Fruit fly (Drosophila melanogaster) whole organism, pupa: ENCODE results near the gene Mnn1.
A peak's percentile ranks its signal among the peaks of the same experiment; 100 is the strongest.

Source experiments
- CG10348 ChIP-seq: fragments of 200-800 bp; sonication (Bioruptor generic); IDR thresholded peaks from 2 replicates; pipeline ENCODE4 v1.3.6; 2022; ENCODE audit warnings: missing biosample characterization, missing genetic modification characterization
- CG12605 ChIP-seq: fragments of 200-800 bp; sonication (Bioruptor generic); IDR thresholded peaks from 2 replicates; pipeline ENCODE4 v1.3.6; 2022; ENCODE audit warnings: missing biosample characterization, missing genetic modification characterization
- CG13204 ChIP-seq: fragments of 200-800 bp; sonication (Bioruptor generic); optimal IDR thresholded peaks from 2 replicates; lab custom pipeline; 2018; ENCODE audit warnings: missing biosample characterization, mild to moderate bottlenecking, missing genetic modification characterization, moderate library complexity
- CG14655 ChIP-seq: fragments of 200-800 bp; sonication (Bioruptor generic); optimal IDR thresholded peaks from 3 replicates; lab custom pipeline; 2017; ENCODE audit warnings: mild to moderate bottlenecking, missing biosample characterization, missing genetic modification reagents, missing genetic modification characterization
- CG15710 ChIP-seq: fragments of 200-800 bp; sonication (Bioruptor generic); optimal IDR thresholded peaks from 2 replicates; lab custom pipeline; 2018; ENCODE audit warnings: missing biosample characterization, mild to moderate bottlenecking, missing genetic modification characterization, moderate library complexity
- CG17806 ChIP-seq: fragments of 200-800 bp; sonication (Bioruptor generic); optimal IDR thresholded peaks from 2 replicates; lab custom pipeline; 2018; ENCODE audit warnings: missing biosample characterization, mild to moderate bottlenecking, missing genetic modification characterization, moderate library complexity
- CG32121 ChIP-seq: fragments of 200-800 bp; sonication (Bioruptor generic); IDR thresholded peaks from 2 replicates; pipeline ENCODE4 v1.3.6; 2022; ENCODE audit warnings: missing biosample characterization, missing genetic modification characterization
- CG34367 ChIP-seq: fragments of 200-800 bp; sonication (Bioruptor generic); optimal IDR thresholded peaks from 2 replicates; lab custom pipeline; 2018; ENCODE audit warnings: missing biosample characterization, mild to moderate bottlenecking, missing genetic modification characterization
- CG4496 ChIP-seq: fragments of 200-800 bp; sonication (Bioruptor generic); IDR thresholded peaks from 3 replicates; pipeline ENCODE4 v1.3.6; 2022; ENCODE audit warnings: missing biosample characterization, missing genetic modification characterization
- CG8159 ChIP-seq: fragments of 200-800 bp; sonication (Bioruptor generic); optimal IDR thresholded peaks from 3 replicates; lab custom pipeline; 2018; ENCODE audit warnings: missing biosample characterization, mild to moderate bottlenecking, missing genetic modification characterization, moderate library complexity
- CG8301 ChIP-seq: fragments of 200-800 bp; sonication (Bioruptor generic); optimal IDR thresholded peaks from 2 replicates; lab custom pipeline; 2018; ENCODE audit warnings: missing biosample characterization, mild to moderate bottlenecking, missing genetic modification characterization
- CG9948 ChIP-seq: fragments of 200-800 bp; sonication (Bioruptor generic); optimal IDR thresholded peaks from 2 replicates; lab custom pipeline; 2018; ENCODE audit warnings: missing biosample characterization, mild to moderate bottlenecking, missing genetic modification characterization, moderate library complexity
- D1 ChIP-seq: fragments of 200-800 bp; sonication (Bioruptor generic); optimal IDR thresholded peaks from 2 replicates; lab custom pipeline; 2018; ENCODE audit warnings: missing biosample characterization, mild to moderate bottlenecking, missing genetic modification characterization, moderate library complexity
- EcR ChIP-seq: fragments of 200-800 bp; sonication (Bioruptor generic); optimal IDR thresholded peaks from 3 replicates; lab custom pipeline; 2019; ENCODE audit warnings: missing biosample characterization, missing genetic modification characterization, mild to moderate bottlenecking, moderate library complexity, missing genetic modification reagents
- Ets98B ChIP-seq: fragments of 200-800 bp; sonication (Bioruptor generic); IDR thresholded peaks from 2 replicates; pipeline ENCODE4 v1.3.6; 2022; ENCODE audit warnings: missing biosample characterization, missing genetic modification characterization
- Pif1A ChIP-seq: fragments of 200-800 bp; sonication (Bioruptor generic); optimal IDR thresholded peaks from 3 replicates; lab custom pipeline; 2016; ENCODE audit warnings: missing biosample characterization, missing genetic modification characterization
- Pif1B ChIP-seq: fragments of 200-800 bp; sonication (Bioruptor generic); optimal IDR thresholded peaks from 3 replicates; lab custom pipeline; 2016; ENCODE audit warnings: missing biosample characterization, missing genetic modification characterization
- fd96Ca ChIP-seq: fragments of 200-800 bp; sonication (Bioruptor generic); IDR thresholded peaks from 3 replicates; pipeline ENCODE4 v1.3.6; 2022; ENCODE audit warnings: missing biosample characterization, missing genetic modification characterization
- gl ChIP-seq: fragments of 200-800 bp; sonication (Bioruptor generic); optimal IDR thresholded peaks from 2 replicates; lab custom pipeline; 2018; ENCODE audit warnings: missing biosample characterization, mild to moderate bottlenecking, missing genetic modification characterization
- rn ChIP-seq: fragments of 200-800 bp; sonication (Bioruptor generic); IDR thresholded peaks from 2 replicates; pipeline ENCODE4 v1.3.6; 2022; ENCODE audit warnings: missing biosample characterization, missing genetic modification characterization

Gene Mnn1

DNA sequence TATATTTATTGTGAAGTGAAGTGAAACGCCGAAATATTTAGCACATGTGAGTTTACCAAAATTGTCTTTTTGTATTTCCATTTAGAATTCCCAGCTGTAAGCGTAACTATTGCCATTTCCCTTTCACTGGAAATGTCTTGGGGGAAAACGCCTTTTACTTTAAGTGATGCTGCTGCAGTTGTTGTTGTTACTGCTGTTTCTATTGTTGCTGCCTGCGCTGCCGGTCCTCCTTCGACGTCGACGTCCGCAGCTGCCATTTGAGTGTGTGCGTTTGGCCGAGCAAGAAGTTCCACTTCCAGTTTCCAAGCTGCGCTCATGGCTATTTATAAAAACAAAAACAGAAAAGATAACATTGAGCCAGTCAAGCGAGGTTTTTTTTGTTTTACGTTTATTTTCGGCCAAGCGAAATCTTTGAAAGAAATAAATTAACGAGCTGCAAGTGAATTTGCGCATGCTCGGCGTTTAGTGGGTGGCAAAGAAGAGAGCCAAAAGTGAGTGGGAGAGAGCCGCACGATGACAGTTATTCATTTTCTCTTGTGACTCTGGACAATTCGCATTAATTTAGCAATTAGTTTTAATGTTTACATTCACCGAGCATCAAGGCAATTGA lies 6.3 kb upstream of the Mnn1 start:
- TF ChIP-seq CG32121: peak; percentile 45; the same call in 1 of the 2 replicates
- no peak for TF ChIP-seq Pif1A (GFP tag; lab: Kevin White, UChicago)
- TF ChIP-seq CG13204 (GFP tag; lab: Kevin White, UChicago): no peak
- peak; percentile 33; the same call in 1 of the 3 replicates for TF ChIP-seq CG4496 (GFP tag; lab: Robert Waterston, UW)
- no peak for TF ChIP-seq CG8159 (tag; lab: Kevin White, UChicago)
- peak; percentile 44 for TF ChIP-seq CG12605
- 0 out of 3 replicates have a peak, but pooled peaks have one; percentile 40 for TF ChIP-seq fd96Ca (GFP tag; lab: Robert Waterston, UW)
- no peak for TF ChIP-seq rn
- peak; percentile 39; the same call in 1 of the 2 replicates for TF ChIP-seq Ets98B
- TF ChIP-seq gl: no peak
- TF ChIP-seq CG17806 (tag; lab: Kevin White, UChicago): no peak

DNA sequence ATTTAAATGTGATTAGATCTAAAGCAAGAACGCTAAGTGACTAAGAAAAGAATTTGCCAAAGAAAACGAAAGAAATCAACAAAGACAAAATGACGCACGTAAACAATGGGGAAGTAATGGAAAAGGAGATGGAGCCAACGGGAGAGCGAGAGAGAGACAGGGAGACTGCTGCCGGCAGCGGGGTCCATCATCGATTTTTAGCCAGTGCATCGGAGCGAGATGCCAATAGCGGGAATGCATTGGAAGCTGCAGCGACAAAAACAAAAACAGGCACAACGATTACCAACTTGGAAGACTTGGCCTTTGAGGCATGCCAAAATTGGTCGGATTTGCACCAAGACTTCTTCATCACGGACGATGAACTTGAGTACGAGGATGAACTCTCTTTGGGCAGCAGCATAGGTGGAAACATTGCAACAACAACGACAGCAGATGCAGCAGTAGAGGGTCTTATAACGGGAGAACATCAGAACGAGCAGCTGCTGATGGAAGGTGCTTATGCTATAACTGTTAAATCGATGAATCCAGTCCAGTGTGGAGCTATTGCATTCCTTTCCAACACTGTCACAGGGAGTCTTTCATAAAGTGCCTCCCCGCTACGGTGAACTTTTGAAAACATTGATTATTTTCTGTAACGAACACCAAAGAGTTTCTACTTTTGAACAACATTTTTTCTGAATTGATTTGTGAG lies 5.5 kb upstream of the Mnn1 start:
- TF ChIP-seq CG10348 (GFP tag; lab: Robert Waterston, UW) (no peak), CG15710 (no peak), CG8159 (tag; lab: Kevin White, UChicago) (no peak), CG17806 (tag; lab: Kevin White, UChicago) (no peak), CG32121 (no peak), rn (no peak), D1 (tag; lab: Kevin White, UChicago) (no peak), EcR (peak; percentile 83), fd96Ca (GFP tag; lab: Robert Waterston, UW) (no peak), CG8301 (tag; lab: Kevin White, UChicago) (no peak), Pif1B (GFP tag; lab: Kevin White, UChicago) (no peak), CG13204 (GFP tag; lab: Kevin White, UChicago) (peak; percentile 70), CG14655 (GFP tag; lab: Kevin White, UChicago) (no peak), CG9948 (no peak), CG4496 (GFP tag; lab: Robert Waterston, UW) (no peak), Ets98B (no peak)
- TF ChIP-seq, all 21 proteins: peak for 2

DNA sequence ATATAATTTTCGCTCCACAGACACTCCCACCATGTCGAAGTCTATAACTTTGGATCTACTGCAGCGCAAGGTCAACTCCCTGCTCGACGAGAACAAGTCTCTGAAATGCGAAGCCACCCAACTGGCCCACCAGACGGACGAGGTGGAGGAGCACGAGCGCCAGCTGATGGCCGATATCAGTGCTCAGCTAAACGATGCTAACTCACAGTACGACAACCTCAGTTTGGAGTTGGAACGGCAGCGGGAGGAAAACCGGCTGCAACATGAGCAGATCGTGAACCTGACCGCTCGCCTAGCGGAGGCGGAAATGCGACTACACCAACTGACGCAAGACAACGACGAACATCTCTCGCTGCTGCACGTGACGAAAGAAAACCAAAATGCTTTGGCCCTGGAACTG lies 4.4 kb upstream of the Mnn1 start:
- TF ChIP-seq Pif1A (GFP tag; lab: Kevin White, UChicago) (no peak), EcR (peak; percentile 95), CG13204 (GFP tag; lab: Kevin White, UChicago) (peak; percentile 53), CG4496 (GFP tag; lab: Robert Waterston, UW) (no peak), CG9948 (no peak), fd96Ca (GFP tag; lab: Robert Waterston, UW) (no peak)

DNA sequence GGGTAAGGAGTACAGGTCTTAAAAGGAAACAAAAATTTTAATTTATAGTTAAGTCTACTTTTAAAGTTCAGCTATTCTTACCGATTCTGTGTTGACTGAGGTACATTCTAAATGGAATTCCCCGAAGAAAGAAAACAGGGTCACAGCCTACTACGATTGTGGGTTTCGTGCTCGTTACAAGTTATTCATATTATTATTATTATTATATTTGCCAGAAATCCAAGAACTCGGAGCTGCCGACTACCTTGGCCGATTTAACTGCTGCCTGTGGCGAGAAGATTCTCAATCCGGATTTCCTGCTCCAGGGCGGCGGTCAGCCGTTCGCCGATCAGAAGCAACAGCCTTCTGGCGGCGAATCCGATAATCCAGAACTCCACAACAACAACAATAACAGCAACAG lies 4.7 kb downstream of the Mnn1 start, which contains the start of gene Mst27D:
Gene Mst27D (minus strand): TSS at position 101 of the 400 bp plus-strand sequence.
- TF ChIP-seq gl (no peak), rn (no peak), CG32121 (no peak), CG15710 (no peak), CG8159 (tag; lab: Kevin White, UChicago) (no peak), Ets98B (no peak), CG12605 (no peak), CG17806 (tag; lab: Kevin White, UChicago) (no peak), CG4496 (GFP tag; lab: Robert Waterston, UW) (no peak), Pif1B (GFP tag; lab: Kevin White, UChicago) (no peak), fd96Ca (GFP tag; lab: Robert Waterston, UW) (no peak)

DNA sequence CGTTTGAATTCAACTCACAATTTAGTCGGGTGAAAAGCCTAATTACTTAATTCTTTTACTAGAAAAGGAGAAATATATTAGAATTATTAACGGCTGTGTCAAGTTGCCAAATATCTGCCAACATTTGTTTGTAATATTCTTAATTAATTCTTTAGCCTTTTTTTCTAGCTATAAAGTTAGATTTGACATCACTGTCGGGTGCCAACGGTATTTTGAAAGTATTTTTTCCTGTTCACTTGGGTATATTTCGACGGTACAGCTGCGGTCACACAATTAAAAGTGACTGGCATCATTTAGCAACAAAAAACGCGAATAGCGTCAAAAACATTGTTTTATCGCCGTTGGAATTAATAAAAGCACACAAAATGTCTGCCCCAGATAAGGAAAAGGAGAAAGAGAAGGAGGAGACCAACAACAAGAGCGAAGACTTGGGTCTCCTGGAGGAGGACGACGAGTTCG lies 7.6 kb downstream of the Mnn1 start, which contains the start of gene Sem1:
Gene Sem1 (plus strand): TSS at position 266 of the 459 bp plus-strand sequence.
- TF ChIP-seq gl: no peak
- no peak for TF ChIP-seq rn
- TF ChIP-seq Ets98B: no peak
- TF ChIP-seq fd96Ca (GFP tag; lab: Robert Waterston, UW): no peak
- no peak for TF ChIP-seq Pif1A (GFP tag; lab: Kevin White, UChicago)
- TF ChIP-seq CG15710: no peak
- no peak for TF ChIP-seq CG8301 (tag; lab: Kevin White, UChicago)
- TF ChIP-seq CG17806 (tag; lab: Kevin White, UChicago): no peak
- TF ChIP-seq CG8159 (tag; lab: Kevin White, UChicago): no peak
- no peak for TF ChIP-seq CG34367
- no peak for TF ChIP-seq Pif1B (GFP tag; lab: Kevin White, UChicago)

DNA sequence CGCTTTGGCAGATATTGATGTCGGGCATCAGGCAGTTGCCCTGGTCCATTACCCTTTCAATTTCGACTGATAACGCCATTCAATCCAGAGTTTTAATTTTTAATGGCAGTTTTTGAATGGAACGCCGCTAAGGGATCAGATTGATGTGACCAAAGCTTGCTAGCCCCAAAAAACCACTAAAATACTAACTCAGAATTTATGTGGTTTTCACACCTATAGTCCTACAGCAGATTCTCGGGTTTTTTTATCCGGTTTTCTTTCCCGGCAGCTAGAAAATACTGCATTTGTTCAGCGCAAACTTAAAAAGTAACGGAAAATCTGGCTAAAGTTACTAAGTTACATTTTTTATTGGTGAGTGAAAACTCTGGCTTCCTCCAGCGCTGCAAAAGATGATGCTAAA lies 9.6 kb downstream of the Mnn1 start, which contains the start of gene Nuf2:
Gene Nuf2 (minus strand): TSS at position 151 of the 400 bp plus-strand sequence.
- TF ChIP-seq CG17806 (tag; lab: Kevin White, UChicago): no peak

DNA sequence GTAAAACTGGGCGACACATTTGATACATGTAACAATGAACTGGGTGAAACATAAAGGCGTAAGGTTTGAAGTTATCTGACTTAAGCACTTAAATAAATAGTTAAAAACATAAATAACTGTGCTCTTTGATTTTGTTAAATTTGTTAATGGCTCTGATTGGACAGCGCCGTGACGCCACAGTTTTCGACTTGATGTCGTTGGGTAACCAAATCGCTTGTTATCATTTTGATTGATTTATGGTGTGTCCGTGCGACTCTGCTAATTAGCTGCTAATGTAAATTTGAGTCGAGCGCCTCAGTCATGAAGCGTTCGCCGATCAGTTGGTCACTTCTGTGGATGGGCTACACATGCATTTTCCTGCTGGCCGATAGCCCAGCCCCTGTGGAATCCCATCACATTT lies 11.6 kb downstream of the Mnn1 start, which contains the start of gene Ugt307A1:
Gene Ugt307A1 (plus strand): TSS at position 301 of the 400 bp plus-strand sequence.
- TF ChIP-seq Pif1B (GFP tag; lab: Kevin White, UChicago) (no peak), CG4496 (GFP tag; lab: Robert Waterston, UW) (no peak), CG15710 (no peak), Pif1A (GFP tag; lab: Kevin White, UChicago) (no peak), EcR (no peak), CG17806 (tag; lab: Kevin White, UChicago) (no peak), CG10348 (GFP tag; lab: Robert Waterston, UW) (no peak), rn (no peak)
- TF ChIP-seq, all 21 proteins: peak for 0
